Worm (Caenorhabditis elegans) whole organism, L4/young adult: ENCODE data around the gene egl-3.

ENCODE experiments used
- W03F9.2 ChIP-seq: fragments of 150-350 bp; optimal IDR thresholded peaks from 2 replicates; lab custom pipeline; 2014; ENCODE audit warnings: missing biosample characterization, missing genetic modification characterization
- him-1 ChIP-seq: sonication (generic microtip); optimal IDR thresholded peaks from 2 replicates; lab custom pipeline; 2016; ENCODE audit warnings: missing genotype, missing genetic modification reagents, missing genetic modification characterization, missing compliant biosample characterization

- TF ChIP-seq W03F9.2 (tag; lab: Kevin White, UChicago) (no peak), him-1 (tag; lab: Kevin White, UChicago) (no peak)
Measured at ce11 chrV:10201913-10202312, 28.4 kb upstream of the egl-3 start, which contains the start of gene ZK856.7.
